Fruit fly (Drosophila melanogaster) S2 (cell line): Measurements from ENCODE around the gene Larp7.

Source experiments
- CG8478 ChIP-seq: fragments of >200 bp; optimal IDR thresholded peaks from 2 replicates; lab custom pipeline; 2018
- CTCF ChIP-seq, 2 experiments: fragments of >200 bp; optimal IDR thresholded peaks; 2 replicates each; lab custom pipeline; 2018

DNA sequence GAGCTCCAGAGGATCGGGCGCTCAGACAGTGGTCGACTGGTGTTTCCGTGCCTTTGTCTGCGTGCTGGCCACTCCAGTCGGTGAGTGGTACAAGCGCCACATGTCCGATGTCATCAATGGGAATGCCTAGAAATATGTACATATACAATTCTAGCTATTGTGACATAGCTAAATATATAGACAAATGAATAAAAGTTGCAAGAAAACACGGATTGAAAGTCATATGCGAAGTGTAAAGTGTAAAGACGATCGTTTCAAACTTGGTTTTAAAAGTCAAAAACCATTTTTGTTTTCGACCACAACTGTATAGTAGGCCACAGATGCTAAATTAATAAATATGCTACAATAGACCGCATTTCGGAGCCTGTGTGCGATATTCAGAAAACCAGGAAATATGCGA is 28.1 kb upstream of the Larp7 start, which contains the start of gene CG15368:
- TF ChIP-seq CG8478 (lab: Kevin White, UChicago) (no peak), CTCF (optimal IDR thresholded peaks at IDR 0.05; lab: Kevin White, UChicago) (no peak)
